Fruit fly (Drosophila melanogaster): ENCODE measurements around the gene CG13481.

CG13481 gene

DNA sequence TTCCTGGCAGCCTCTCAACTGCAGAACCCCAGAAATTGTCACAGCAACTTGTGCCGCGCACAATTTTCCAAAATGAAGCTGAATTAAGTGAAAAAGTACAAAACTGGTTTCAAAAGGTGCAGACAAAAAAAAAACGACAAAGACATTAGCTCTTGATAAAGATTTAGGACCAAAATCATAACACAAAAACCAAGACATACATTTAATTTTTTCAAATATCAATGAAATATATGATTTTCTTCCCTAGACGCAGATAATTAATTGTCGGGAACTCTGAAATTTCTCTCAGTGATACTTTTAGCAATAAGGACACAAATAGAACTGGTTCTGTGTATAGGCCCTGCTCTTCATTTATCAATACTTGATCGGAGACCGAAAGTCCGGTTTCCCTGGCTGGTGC, 4.8 kb downstream of the CG13481 start (continued):
- TF ChIP-seq Lpt (GFP tag; optimal IDR thresholded peaks at IDR 0.05) (peak; percentile 75), fd59A (GFP tag; optimal IDR thresholded peaks at IDR 0.05) (peak; percentile 92), Blimp-1 (GFP tag; optimal IDR thresholded peaks at IDR 0.05) (peak; percentile 64), esn (GFP tag; optimal IDR thresholded peaks at IDR 0.05) (peak; percentile 97), achi (GFP tag; optimal IDR thresholded peaks at IDR 0.05) (peak; percentile 94), CG6792 (GFP tag; optimal IDR thresholded peaks at IDR 0.05) (peak; percentile 93), CG6854 (GFP tag; optimal IDR thresholded peaks at IDR 0.05) (peak; percentile 84), CG10631 (GFP tag; optimal IDR thresholded peaks at IDR 0.05) (peak; percentile 95), CG8632 (GFP tag; optimal IDR thresholded peaks at IDR 0.05) (peak; percentile 95), dsx (GFP tag; optimal IDR thresholded peaks at IDR 0.05; ENCODE audit: poor library complexity, severe bottlenecking) (peak; percentile 85), Ets96B (tag; optimal IDR thresholded peaks at IDR 0.05) (peak; percentile 92), Met (GFP tag; optimal IDR thresholded peaks at IDR 0.05) (peak; percentile 96), fd85E (GFP tag; optimal IDR thresholded peaks at IDR 0.05) (peak; percentile 39), CG11902 (GFP tag; optimal IDR thresholded peaks at IDR 0.05) (peak; percentile 87), Eip93F (GFP tag; optimal IDR thresholded peaks at IDR 0.05) (peak; percentile 92), Sox15 (GFP tag; optimal IDR thresholded peaks at IDR 0.05) (peak; percentile 91), topi (GFP tag; optimal IDR thresholded peaks at IDR 0.05) (peak; percentile 91), dac (GFP tag; optimal IDR thresholded peaks at IDR 0.05) (peak; percentile 25), OdsH (GFP tag; optimal IDR thresholded peaks at IDR 0.05) (peak; percentile 96), CG3919 (GFP tag; optimal IDR thresholded peaks at IDR 0.05) (peak; percentile 92), Hr39 (GFP tag; optimal IDR thresholded peaks at IDR 0.05) (peak; percentile 96), svp (GFP tag) (peak; percentile 99), acj6 (GFP tag; optimal IDR thresholded peaks at IDR 0.05) (peak; percentile 97), CG1621 (tag; optimal IDR thresholded peaks at IDR 0.05) (peak; percentile 90), Gug (GFP tag; IDR thresholded peaks at IDR 0.05) (peak; percentile 83), Smox (GFP tag; optimal IDR thresholded peaks at IDR 0.05) (peak; percentile 96), CG8319 (GFP tag; optimal IDR thresholded peaks at IDR 0.05) (peak; percentile 74), CG4318 (GFP tag; optimal IDR thresholded peaks at IDR 0.05) (peak; percentile 66), CG15336 (GFP tag; IDR thresholded peaks at IDR 0.05) (peak; percentile 88), lz (GFP tag; optimal IDR thresholded peaks at IDR 0.05) (peak; percentile 93), CG3032 (tag; optimal IDR thresholded peaks at IDR 0.05) (peak; percentile 91), net (GFP tag; optimal IDR thresholded peaks at IDR 0.05) (peak; percentile 94), CG8119 (GFP tag; IDR thresholded peaks at IDR 0.05) (peak; percentile 89), CG34406 (GFP tag; optimal IDR thresholded peaks at IDR 0.05) (peak; percentile 95), CG10669 (GFP tag; optimal IDR thresholded peaks at IDR 0.05) (peak; percentile 91), CG31627 (GFP tag; optimal IDR thresholded peaks at IDR 0.05) (peak; percentile 95)

DNA sequence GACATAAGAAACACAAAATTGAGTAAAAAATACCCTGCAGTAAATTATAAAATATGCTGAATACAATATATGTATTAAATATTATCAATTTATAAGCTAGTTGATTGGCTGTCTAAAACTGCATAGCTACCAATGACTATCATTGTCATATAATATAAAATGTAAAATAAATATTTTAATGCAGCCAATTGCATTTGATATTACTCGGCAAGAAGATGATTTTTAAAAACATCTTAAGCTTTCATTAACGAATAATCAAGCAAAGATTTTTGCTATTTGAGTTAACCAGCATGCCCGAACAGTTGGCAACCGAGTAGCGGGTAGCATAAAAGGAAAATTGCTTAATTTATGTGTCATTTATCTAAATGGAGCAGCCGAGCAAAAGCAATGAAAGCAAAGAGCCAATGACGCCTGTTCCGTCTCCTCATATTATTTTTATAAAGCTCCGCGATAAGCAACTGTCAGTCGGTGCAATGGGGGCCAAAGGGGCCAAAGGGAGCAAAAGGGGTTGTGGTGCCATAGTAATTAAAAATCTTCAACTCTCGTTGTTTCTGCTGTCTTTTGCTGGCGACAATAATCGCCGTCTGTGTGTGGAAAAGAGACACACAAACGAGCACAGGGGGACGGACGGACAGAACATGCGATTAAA, 6.3 kb downstream of the CG13481 start:
- TF ChIP-seq CG8632 (GFP tag; optimal IDR thresholded peaks at IDR 0.05): peak; percentile 55
- TF ChIP-seq vri (GFP tag; optimal IDR thresholded peaks at IDR 0.05): no peak
- TF ChIP-seq CG3032 (tag; optimal IDR thresholded peaks at IDR 0.05): peak; percentile 62
- TF ChIP-seq esn (GFP tag; optimal IDR thresholded peaks at IDR 0.05): peak; percentile 61
- no peak for TF ChIP-seq Hr38 (GFP tag; optimal IDR thresholded peaks at IDR 0.05)
- TF ChIP-seq fkh (GFP tag; optimal IDR thresholded peaks at IDR 0.05): no peak
- peak; percentile 18 for TF ChIP-seq Lpt (GFP tag; optimal IDR thresholded peaks at IDR 0.05)
- peak; percentile 62 for TF ChIP-seq CG15336 (GFP tag; IDR thresholded peaks at IDR 0.05)
- peak; percentile 58 for TF ChIP-seq net (GFP tag; optimal IDR thresholded peaks at IDR 0.05)
- peak; percentile 59 for TF ChIP-seq CG10669 (GFP tag; optimal IDR thresholded peaks at IDR 0.05)
- peak in 1 of 2 experiments; percentile 54 for TF ChIP-seq salr (GFP tag; optimal IDR thresholded peaks at IDR 0.05)
- peak; percentile 59 for TF ChIP-seq achi (GFP tag; optimal IDR thresholded peaks at IDR 0.05)
- TF ChIP-seq pdm3 (GFP tag; optimal IDR thresholded peaks at IDR 0.05): peak; percentile 76
- peak; percentile 36 for TF ChIP-seq CG7368 (GFP tag; optimal IDR thresholded peaks at IDR 0.05)
- peak; percentile 49 for TF ChIP-seq CG3919 (GFP tag; optimal IDR thresholded peaks at IDR 0.05)
- peak; percentile 25 for TF ChIP-seq lz (GFP tag; optimal IDR thresholded peaks at IDR 0.05)
- peak; percentile 56 for TF ChIP-seq CG34406 (GFP tag; optimal IDR thresholded peaks at IDR 0.05)
- peak; percentile 14 for TF ChIP-seq Eip75B (GFP tag; optimal IDR thresholded peaks at IDR 0.05)
- peak; percentile 22 for TF ChIP-seq cyc (GFP tag; optimal IDR thresholded peaks at IDR 0.05)
- peak; percentile 75 for TF ChIP-seq OdsH (GFP tag; optimal IDR thresholded peaks at IDR 0.05)
- TF ChIP-seq CG32006 (GFP tag; optimal IDR thresholded peaks at IDR 0.05): peak; percentile 82
- TF ChIP-seq CG1621 (tag; optimal IDR thresholded peaks at IDR 0.05): peak; percentile 12
- peak; percentile 14; the same call in 1 of the 3 replicates for TF ChIP-seq CG6163 (GFP tag; IDR thresholded peaks at IDR 0.05)
- peak; percentile 55 for TF ChIP-seq CG4318 (GFP tag; optimal IDR thresholded peaks at IDR 0.05)
- no peak; the same call in 1 of the 2 replicates for TF ChIP-seq CG11294 (GFP tag; IDR thresholded peaks at IDR 0.05)
- TF ChIP-seq CG11902 (GFP tag; optimal IDR thresholded peaks at IDR 0.05): peak; percentile 27
- peak; percentile 23 for TF ChIP-seq dsx (GFP tag; optimal IDR thresholded peaks at IDR 0.05; ENCODE audit: poor library complexity, severe bottlenecking)
- peak; percentile 16 for TF ChIP-seq Smox (GFP tag; optimal IDR thresholded peaks at IDR 0.05)
- peak; percentile 47 for TF ChIP-seq fd59A (GFP tag; optimal IDR thresholded peaks at IDR 0.05)
- TF ChIP-seq dac (GFP tag; optimal IDR thresholded peaks at IDR 0.05): no peak
